Worm (Caenorhabditis elegans) whole organism, young adult: ENCODE results near the gene fbxb-13.
A peak's percentile ranks its signal among the peaks of the same experiment; 100 is the strongest.
"Not testable (repeated sequence)": the region's sequence is repeated elsewhere in the genome, so short reads cannot be mapped to it uniquely, and the experiment has no call there.

ENCODE experiments used
- B0019.2 ChIP-seq: fragments of 200-800 bp; sonication (Bioruptor generic); conservative IDR thresholded peaks from 2 replicates; pipeline ENCODE4 v1.3.6; 2022; ENCODE audit warnings: missing genetic modification reagents, missing genetic modification characterization, missing compliant biosample characterization
- B0035.1 ChIP-seq: sonication (generic microtip); optimal IDR thresholded peaks from 2 replicates; lab custom pipeline; 2016; ENCODE audit warnings: missing genetic modification characterization, mild to moderate bottlenecking, missing compliant biosample characterization, missing genotype, missing genetic modification reagents
- F23B12.7 ChIP-seq: sonication (generic microtip); optimal IDR thresholded peaks from 2 replicates; lab custom pipeline; 2017; ENCODE audit warnings: missing genetic modification characterization, mild to moderate bottlenecking, missing compliant biosample characterization, antibody characterized with exemption, moderate library complexity; ENCODE audit not compliant: insufficient read depth
- F55B11.4 ChIP-seq: sonication (generic microtip); optimal IDR thresholded peaks from 2 replicates; lab custom pipeline; 2016; ENCODE audit warnings: missing compliant biosample characterization, missing genetic modification characterization, borderline replicate concordance; ENCODE audit not compliant: insufficient read depth
- F57A8.1 ChIP-seq: fragments of 200-800 bp; sonication (Bioruptor generic); optimal IDR thresholded peaks from 2 replicates; lab custom pipeline; 2018; ENCODE audit warnings: mild to moderate bottlenecking, missing genetic modification characterization, moderate library complexity, missing compliant biosample characterization
- F57C9.4 ChIP-seq: sonication (generic microtip); optimal IDR thresholded peaks from 2 replicates; lab custom pipeline; 2017; ENCODE audit warnings: mild to moderate bottlenecking, missing genetic modification characterization, missing compliant biosample characterization
- Y67H2A.10 ChIP-seq: fragments of 200-800 bp; sonication (Bioruptor generic); conservative IDR thresholded peaks from 2 replicates; pipeline ENCODE4 v1.3.6; 2022; ENCODE audit warnings: missing genetic modification reagents, missing genetic modification characterization, missing compliant biosample characterization
- aptf-2 ChIP-seq: fragments of 200-800 bp; sonication (Bioruptor generic); conservative IDR thresholded peaks from 2 replicates; pipeline ENCODE4 v1.3.6; 2022; ENCODE audit warnings: missing genetic modification reagents, missing genetic modification characterization, missing compliant biosample characterization
- attf-5 ChIP-seq: fragments of 200-800 bp; sonication (Bioruptor generic); optimal IDR thresholded peaks from 2 replicates; lab custom pipeline; 2018; ENCODE audit warnings: mild to moderate bottlenecking, missing genetic modification characterization, missing compliant biosample characterization
- bed-2 ChIP-seq: fragments of 200-800 bp; sonication (Bioruptor generic); IDR thresholded peaks from 2 replicates; pipeline ENCODE4 v1.3.6; 2022; ENCODE audit warnings: missing genetic modification reagents, missing genetic modification characterization, missing compliant biosample characterization
- cebp-2 ChIP-seq: fragments of 200-800 bp; sonication (Bioruptor generic); IDR thresholded peaks from 2 replicates; pipeline ENCODE4 v1.3.6; 2022; ENCODE audit warnings: missing genetic modification characterization, missing compliant biosample characterization
- ceh-27 ChIP-seq: fragments of 200-800 bp; sonication (Bioruptor generic); optimal IDR thresholded peaks from 2 replicates; lab custom pipeline; 2018; ENCODE audit warnings: mild to moderate bottlenecking, missing genetic modification characterization, moderate library complexity, missing compliant biosample characterization
- fkh-3 ChIP-seq: sonication (generic microtip); optimal IDR thresholded peaks from 2 replicates; lab custom pipeline; 2016; ENCODE audit warnings: mild to moderate bottlenecking, missing genetic modification characterization, missing compliant biosample characterization
- hlh-26 ChIP-seq: fragments of 200-800 bp; sonication (Bioruptor generic); conservative IDR thresholded peaks from 2 replicates; pipeline ENCODE4 v1.3.6; 2022; ENCODE audit warnings: missing genetic modification reagents, missing genetic modification characterization, missing compliant biosample characterization
- hrde-1 ChIP-seq: sonication (generic microtip); optimal IDR thresholded peaks from 2 replicates; lab custom pipeline; 2016; ENCODE audit warnings: missing genetic modification characterization, mild to moderate bottlenecking, missing compliant biosample characterization, moderate library complexity, missing genotype, missing genetic modification reagents, borderline replicate concordance
- lin-35 ChIP-seq, 3 experiments: fragments of 150-350 bp in 2 of 3; sonication (generic microtip) in 1 of 3; optimal IDR thresholded peaks; 2 replicates each; lab custom pipeline; 2014 to 2018; ENCODE audit warnings: missing biosample characterization in 3 of 3, missing genetic modification characterization in 3 of 3, missing genetic modification reagents in 3 of 3
- madf-10 ChIP-seq: sonication (generic microtip); optimal IDR thresholded peaks from 2 replicates; lab custom pipeline; 2016; ENCODE audit warnings: mild to moderate bottlenecking, missing genetic modification characterization, missing compliant biosample characterization
- nhr-80 ChIP-seq: sonication (generic microtip); optimal IDR thresholded peaks from 2 replicates; lab custom pipeline; 2016; ENCODE audit warnings: missing genetic modification characterization, missing compliant biosample characterization
- pbrm-1 ChIP-seq: fragments of 200-800 bp; sonication (Bioruptor generic); IDR thresholded peaks from 2 replicates; pipeline ENCODE4 v1.3.6; 2022; ENCODE audit warnings: missing genetic modification reagents, missing genetic modification characterization, missing compliant biosample characterization
- somi-1 ChIP-seq: fragments of 200-800 bp; sonication (Bioruptor generic); optimal IDR thresholded peaks from 2 replicates; lab custom pipeline; 2018; ENCODE audit warnings: mild to moderate bottlenecking, missing genetic modification characterization, missing compliant biosample characterization
- tbp1 ChIP-seq: fragments of 200-800 bp; sonication (Bioruptor generic); optimal IDR thresholded peaks from 2 replicates; lab custom pipeline; 2018; ENCODE audit warnings: mild to moderate bottlenecking, missing genetic modification characterization, missing compliant biosample characterization
- xnd-1 ChIP-seq: sonication (generic microtip); optimal IDR thresholded peaks from 2 replicates; lab custom pipeline; 2016; ENCODE audit warnings: missing genotype, missing genetic modification reagents, missing genetic modification characterization, missing compliant biosample characterization
- ztf-25 ChIP-seq: fragments of 200-800 bp; sonication (Bioruptor generic); IDR thresholded peaks from 2 replicates; pipeline ENCODE4 v1.3.6; 2022; ENCODE audit warnings: missing genetic modification reagents, missing genetic modification characterization, missing compliant biosample characterization
- ztf-3 ChIP-seq: fragments of 200-800 bp; sonication (Bioruptor generic); optimal IDR thresholded peaks from 2 replicates; lab custom pipeline; 2018; ENCODE audit warnings: mild to moderate bottlenecking, missing genetic modification characterization, missing compliant biosample characterization
- ztf-6 ChIP-seq: fragments of 200-800 bp; sonication (Bioruptor generic); IDR thresholded peaks from 2 replicates; pipeline ENCODE4 v1.3.6; 2022; ENCODE audit warnings: missing genetic modification reagents, missing genetic modification characterization, missing compliant biosample characterization

Gene fbxb-13

ce11 chrII:1819944-1820570 lies 32.0 kb downstream of the fbxb-13 start, which contains the start of gene fbxc-19 (continued):
- TF ChIP-seq F23B12.7 (tag; lab: Kevin White, UChicago) (no peak), F55B11.4 (tag; lab: Kevin White, UChicago) (no peak), fkh-3 (tag; lab: Kevin White, UChicago) (no peak), tbp1 (GFP tag; lab: Kevin White, UChicago) (no peak)

ce11 chrII:1820774-1821173 lies 32.7 kb downstream of the fbxb-13 start, which contains the start of gene fbxa-3:
TSS of gene fbxa-3 (minus strand) at chrII:1820874.
- TF ChIP-seq Y67H2A.10 (GFP tag; lab: Robert Waterston, UW) (no peak), F57A8.1 (no peak), ceh-27 (GFP tag; lab: Kevin White, UChicago) (no peak), ztf-6 (no peak), hlh-26 (no peak), bed-2 (GFP tag; lab: Robert Waterston, UW) (no peak), somi-1 (GFP tag; lab: Kevin White, UChicago) (no peak), pbrm-1 (GFP tag; lab: Robert Waterston, UW) (no peak), F57C9.4 (tag; lab: Kevin White, UChicago) (no peak), B0035.1 (tag; lab: Kevin White, UChicago) (no peak), cebp-2 (GFP tag; lab: Robert Waterston, UW) (no peak), ztf-3 (GFP tag; lab: Kevin White, UChicago) (no peak), hrde-1 (tag; lab: Kevin White, UChicago) (no peak)

DNA sequence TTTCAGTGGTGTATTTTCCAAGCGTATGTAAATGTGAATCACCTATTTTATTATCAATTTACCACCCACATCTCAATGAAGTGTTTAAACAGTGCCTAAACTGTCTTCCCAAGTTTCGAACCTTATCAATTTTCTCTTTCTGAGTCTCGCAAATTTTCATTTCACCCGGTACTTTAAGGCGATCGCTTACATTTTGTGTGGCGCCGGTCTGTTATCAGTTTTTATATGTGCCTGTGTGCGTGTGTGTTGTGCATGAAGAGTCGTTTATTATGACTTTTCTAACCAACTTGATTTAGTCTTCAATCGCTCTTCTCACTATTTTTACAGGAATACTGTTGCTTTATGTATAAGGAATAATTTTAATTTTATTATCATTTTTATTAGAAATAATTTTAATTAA lies 35.5 kb downstream of the fbxb-13 start:
- peak; percentile 27 for TF ChIP-seq nhr-80 (tag; lab: Kevin White, UChicago)
- TF ChIP-seq, all 124 proteins: peak for 1; not testable (repeated sequence) for 123

- not testable (repeated sequence) for TF ChIP-seq xnd-1 (tag; lab: Kevin White, UChicago); aptf-2 (GFP tag; lab: Robert Waterston, UW); hlh-26
These were observed 36.3 kb downstream of the fbxb-13 start, which contains the start of gene math-41 for ce11 chrII:1824329-1824728. TSS of gene math-41 (plus strand) at chrII:1824629.

- peak; percentile 48 for TF ChIP-seq nhr-80 (tag; lab: Kevin White, UChicago)
- TF ChIP-seq attf-5 (GFP tag; lab: Kevin White, UChicago): no peak
- no peak for TF ChIP-seq madf-10 (tag; lab: Kevin White, UChicago)
These were observed 42.2 kb downstream of the fbxb-13 start, which contains the start of gene math-40 for ce11 chrII:1830182-1830682. TSS of gene math-40 (plus strand) at chrII:1830632.

DNA sequence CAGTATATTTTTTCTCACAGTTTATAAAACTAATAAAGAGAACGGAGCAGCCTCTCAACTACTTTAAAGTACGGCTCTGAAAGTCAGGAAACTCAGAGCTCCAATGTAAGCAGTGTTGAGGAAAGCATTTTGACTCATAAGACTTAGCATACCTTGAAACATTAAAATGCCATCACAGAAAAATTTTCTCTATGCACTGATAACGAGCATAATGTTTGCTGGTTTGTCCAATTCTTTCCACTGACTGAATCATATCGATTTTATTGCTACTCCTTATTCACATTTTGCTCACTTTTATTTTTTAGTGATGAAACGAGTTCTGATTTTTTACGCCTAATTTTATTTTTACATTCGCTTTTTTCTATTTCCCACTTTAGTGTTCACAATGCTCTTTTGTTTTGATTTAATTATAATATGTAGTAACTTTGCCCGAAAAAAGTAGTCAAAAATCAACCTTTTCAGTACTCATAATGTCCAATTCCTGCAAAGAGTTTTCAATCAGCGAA lies 43.9 kb downstream of the fbxb-13 start, which contains the start of gene math-39:
TSS of gene math-39 (plus strand) at position 456 of the 506 bp plus-strand sequence.
- TF ChIP-seq B0019.2 (GFP tag; lab: Robert Waterston, UW) (no peak), lin-35 (GFP tag; optimal IDR thresholded peaks at IDR 0.05; lab: Kevin White, UChicago) (no peak), pbrm-1 (GFP tag; lab: Robert Waterston, UW) (no peak), ztf-25 (GFP tag; lab: Robert Waterston, UW) (no peak), nhr-80 (tag; lab: Kevin White, UChicago) (peak; percentile 24)
